Fruit fly (Drosophila melanogaster): Measurements from ENCODE around the gene AspRS-m.

DNA sequence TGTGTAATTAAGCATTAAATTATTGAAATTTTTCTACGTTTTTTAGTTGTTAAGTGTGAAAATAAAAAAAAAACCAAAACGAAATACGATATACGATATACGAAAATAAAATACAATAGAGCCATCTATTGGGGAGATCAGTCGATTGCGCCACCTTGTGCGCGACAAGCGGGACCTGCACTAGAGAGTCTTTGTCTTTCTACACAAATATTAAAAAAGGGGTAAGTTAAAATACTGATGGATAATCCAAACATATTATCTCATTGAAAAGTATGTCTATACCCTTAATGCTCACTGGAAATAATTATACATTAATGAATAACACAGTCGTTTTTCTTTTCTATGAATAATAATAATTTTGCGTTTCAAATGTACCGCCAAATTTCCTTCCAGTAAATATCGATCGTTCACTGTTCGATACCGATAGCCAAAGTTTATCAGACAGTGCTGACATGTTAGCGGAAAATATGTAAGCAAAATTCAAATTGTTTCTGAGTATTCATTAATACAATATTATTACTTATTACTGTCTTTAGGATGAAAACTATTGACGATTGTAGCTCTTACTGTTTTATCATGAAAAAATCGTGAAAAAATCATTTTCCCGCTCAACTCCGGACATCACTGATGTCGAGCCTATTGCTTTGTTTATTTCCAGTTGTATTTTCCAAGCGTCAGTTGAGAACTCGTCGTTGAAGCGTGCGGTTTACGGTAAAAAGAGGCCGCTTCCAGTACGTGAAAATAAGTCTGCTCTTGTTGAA, 10.7 kb upstream of the AspRS-m start, which contains the start of gene mdy:
- TF ChIP-seq h (optimal IDR thresholded peaks at IDR 0.05) (no peak), ttk (optimal IDR thresholded peaks at IDR 0.05) (no peak), Myc (optimal IDR thresholded peaks at IDR 0.05) (no peak), psq (optimal IDR thresholded peaks at IDR 0.05) (no peak), insv (optimal IDR thresholded peaks at IDR 0.05) (no peak)
